ENCODE assay signal across 2 worm cellular contexts in the genomic region with DNA sequence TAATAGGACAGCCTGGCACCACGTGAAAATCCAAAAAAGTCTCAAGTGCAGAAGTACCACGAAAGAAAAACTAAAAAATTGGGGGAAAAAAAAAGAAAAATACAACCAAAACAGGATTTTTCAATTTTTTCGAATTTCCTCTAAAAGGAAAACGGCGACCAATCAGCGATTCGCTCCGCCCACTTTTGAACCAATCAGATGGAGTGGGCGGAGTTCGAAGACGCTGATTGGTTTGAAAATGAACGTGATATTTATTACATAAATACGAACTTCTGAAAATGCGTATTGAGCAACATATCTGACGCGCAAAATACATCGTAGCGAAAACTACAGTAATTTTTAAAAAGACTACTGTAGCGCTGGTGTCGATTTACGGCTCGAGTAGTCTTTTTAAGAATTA.
TF ChIP-seq lines count a peak whose summit lies in the region.

No protein-coding gene starts in this region.

TF ChIP-seq in whole organism, L3 larva, 47 proteins besides CTCF, POLR2A, EP300 and RAD21:
- TF ChIP-seq nfya-1 (tag; optimal IDR thresholded peaks at IDR 0.05; lab: Kevin White, UChicago; ENCODE audit: insufficient read depth) (peak; percentile 57), snpc-4 (tag; optimal IDR thresholded peaks at IDR 0.05; lab: Kevin White, UChicago) (no peak), eor-1 (tag; optimal IDR thresholded peaks at IDR 0.05; lab: Kevin White, UChicago) (no peak)

TF ChIP-seq in whole organism, late embryonic, 69 proteins besides CTCF, POLR2A, EP300 and RAD21:
- TF ChIP-seq K02D7.2 (tag; optimal IDR thresholded peaks at IDR 0.05; lab: Kevin White, UChicago) = no peak
- TF ChIP-seq lin-11 (tag; optimal IDR thresholded peaks at IDR 0.05; lab: Kevin White, UChicago) = no peak
- no peak for TF ChIP-seq ceh-6 (GFP tag; optimal IDR thresholded peaks at IDR 0.05; lab: Kevin White, UChicago)
- TF ChIP-seq rnt-1 (tag; optimal IDR thresholded peaks at IDR 0.05; lab: Kevin White, UChicago) = no peak
- no peak for TF ChIP-seq elt-2 (tag; optimal IDR thresholded peaks at IDR 0.05; lab: Kevin White, UChicago)
- TF ChIP-seq nfya-1 (tag; optimal IDR thresholded peaks at IDR 0.05; lab: Kevin White, UChicago) = peak; percentile 84
- no peak for TF ChIP-seq hlh-13 (GFP tag; optimal IDR thresholded peaks at IDR 0.05; lab: Kevin White, UChicago)

Comparison
In these comparisons a context has a peak if more than half of its experiments do, and no peak if none do; other contexts are left out.
1. Of the 9 proteins assayed by ChIP-seq in both whole organism, late embryonic and whole organism, L3 larva: peak only in whole organism, late embryonic: none; only in whole organism, L3 larva: none; in both: nfya-1; in neither: 8.